Fruit fly (Drosophila melanogaster) whole organism, embryonic: ENCODE measurements around the gene HINT1.
A peak's percentile ranks its signal among the peaks of the same experiment; 100 is the strongest.

ENCODE experiments used
- Adf1 ChIP-seq: fragments of 200-800 bp; sonication (Bioruptor generic); IDR thresholded peaks from 2 replicates; pipeline ENCODE4 v1.3.6; 2022; ENCODE audit warnings: missing biosample characterization, missing genetic modification characterization
- Antp ChIP-seq: fragments of 200-800 bp; sonication (Bioruptor generic); optimal IDR thresholded peaks from 3 replicates; lab custom pipeline; 2016; ENCODE audit warnings: missing biosample characterization, missing genetic modification characterization
- CG10267 ChIP-seq: fragments of 200-800 bp; sonication (Bioruptor generic); optimal IDR thresholded peaks from 2 replicates; lab custom pipeline; 2018; ENCODE audit warnings: missing biosample characterization, mild to moderate bottlenecking, missing genetic modification characterization, moderate library complexity
- CG10431 ChIP-seq: fragments of 200-800 bp; sonication (Bioruptor generic); optimal IDR thresholded peaks from 3 replicates; lab custom pipeline; 2018; ENCODE audit warnings: missing biosample characterization, mild to moderate bottlenecking, missing genetic modification characterization
- CG11696 ChIP-seq: fragments of 200-800 bp; sonication (Bioruptor generic); IDR thresholded peaks from 2 replicates; pipeline ENCODE4 v1.3.6; 2022; ENCODE audit warnings: missing biosample characterization, missing genetic modification characterization
- CG13296 ChIP-seq: fragments of 200-800 bp; sonication (Bioruptor generic); optimal IDR thresholded peaks from 3 replicates; lab custom pipeline; 2018; ENCODE audit warnings: missing biosample characterization, mild to moderate bottlenecking, missing genetic modification characterization
- CG15479 ChIP-seq: fragments of 200-800 bp; sonication (Bioruptor generic); optimal IDR thresholded peaks from 3 replicates; lab custom pipeline; 2019; ENCODE audit warnings: missing biosample characterization, mild to moderate bottlenecking, missing genetic modification characterization, moderate library complexity
- CG15696 ChIP-seq: fragments of 200-800 bp; sonication (Bioruptor generic); optimal IDR thresholded peaks from 2 replicates; lab custom pipeline; 2019; ENCODE audit warnings: missing biosample characterization, mild to moderate bottlenecking, missing genetic modification characterization, moderate library complexity
- CG30403 ChIP-seq: fragments of 200-800 bp; sonication (Bioruptor generic); optimal IDR thresholded peaks from 3 replicates; lab custom pipeline; 2016; ENCODE audit warnings: missing biosample characterization, missing genetic modification characterization
- CG3995 ChIP-seq: fragments of 200-800 bp; sonication (Bioruptor generic); optimal IDR thresholded peaks from 3 replicates; lab custom pipeline; 2016; ENCODE audit warnings: missing biosample characterization, missing genetic modification characterization
- CG42726 ChIP-seq: fragments of 200-800 bp; sonication (Bioruptor generic); IDR thresholded peaks from 2 replicates; pipeline ENCODE4 v1.3.6; 2022; ENCODE audit warnings: missing biosample characterization, missing genetic modification characterization; ENCODE audit not compliant: partially characterized antibody
- CG4730 ChIP-seq: fragments of 200-800 bp; sonication (Bioruptor generic); IDR thresholded peaks from 2 replicates; pipeline ENCODE4 v1.3.6; 2022; ENCODE audit warnings: missing biosample characterization, missing genetic modification characterization
- CG4820 ChIP-seq: fragments of 200-800 bp; sonication (Bioruptor generic); optimal IDR thresholded peaks from 3 replicates; lab custom pipeline; 2016; ENCODE audit warnings: missing biosample characterization, missing genetic modification characterization
- CG6689 ChIP-seq: fragments of 200-800 bp; sonication (Bioruptor generic); IDR thresholded peaks from 2 replicates; pipeline ENCODE4 v1.3.6; 2022; ENCODE audit warnings: missing biosample characterization, missing genetic modification characterization
- CG7928 ChIP-seq: fragments of 200-800 bp; sonication (Bioruptor generic); optimal IDR thresholded peaks from 2 replicates; lab custom pipeline; 2017; ENCODE audit warnings: missing biosample characterization, mild to moderate bottlenecking, missing genetic modification characterization
- CG9437 ChIP-seq: fragments of 200-800 bp; sonication (Bioruptor generic); optimal IDR thresholded peaks from 2 replicates; lab custom pipeline; 2018; ENCODE audit warnings: missing biosample characterization, mild to moderate bottlenecking, missing genetic modification characterization
- CG9932 ChIP-seq: fragments of 200-800 bp; sonication (Bioruptor generic); IDR thresholded peaks from 2 replicates; pipeline ENCODE4 v1.3.6; 2022; ENCODE audit warnings: missing biosample characterization, missing genetic modification characterization
- CHES-1-like ChIP-seq: fragments of 200-800 bp; sonication (Bioruptor generic); optimal IDR thresholded peaks from 2 replicates; lab custom pipeline; 2016; ENCODE audit warnings: missing biosample characterization, missing genetic modification characterization
- Camta ChIP-seq: fragments of 200-800 bp; sonication (Bioruptor generic); optimal IDR thresholded peaks from 2 replicates; lab custom pipeline; 2016; ENCODE audit warnings: missing biosample characterization, missing genetic modification characterization
- Dbx ChIP-seq: fragments of 200-800 bp; sonication (Bioruptor generic); IDR thresholded peaks from 3 replicates; pipeline ENCODE4 v1.3.6; 2022; ENCODE audit warnings: missing biosample characterization, missing genetic modification characterization
- Deaf1 ChIP-seq: fragments of 200-800 bp; optimal IDR thresholded peaks from 3 replicates; lab custom pipeline; 2019; ENCODE audit warnings: missing biosample characterization, mild to moderate bottlenecking, missing genetic modification characterization, moderate library complexity
- Dref ChIP-seq: fragments of 200-800 bp; sonication (Bioruptor generic); IDR thresholded peaks from 2 replicates; pipeline ENCODE4 v1.3.6; 2022; ENCODE audit warnings: missing biosample characterization, missing genetic modification characterization
- Eip74EF ChIP-seq, 2 experiments: fragments of 200-800 bp in 1 of 2; fragments of >200 bp in 1 of 2; sonication (Bioruptor generic) in 1 of 2; optimal IDR thresholded peaks; 2 replicates each; lab custom pipeline; 2017 to 2019; ENCODE audit warnings: missing biosample characterization in 2 of 2, missing genetic modification characterization in 2 of 2, mild to moderate bottlenecking in 1 of 2, moderate library complexity in 1 of 2
- Lhr ChIP-seq: fragments of 200-800 bp; sonication (Bioruptor generic); optimal IDR thresholded peaks from 3 replicates; lab custom pipeline; 2017; ENCODE audit warnings: mild to moderate bottlenecking, missing biosample characterization, missing genetic modification reagents, missing genetic modification characterization
- Meics ChIP-seq: fragments of 200-800 bp; sonication (Bioruptor generic); optimal IDR thresholded peaks from 2 replicates; lab custom pipeline; 2017; ENCODE audit warnings: missing biosample characterization, mild to moderate bottlenecking, missing genetic modification characterization
- NK7.1 ChIP-seq: fragments of 200-800 bp; sonication (Bioruptor generic); optimal IDR thresholded peaks from 3 replicates; lab custom pipeline; 2016; ENCODE audit warnings: missing biosample characterization, missing genetic modification characterization
- Rfx ChIP-seq: fragments of 200-800 bp; sonication (Bioruptor generic); IDR thresholded peaks from 2 replicates; pipeline ENCODE4 v1.3.6; 2022; ENCODE audit warnings: missing biosample characterization, missing genetic modification characterization
- Stat92E ChIP-seq, 3 experiments: fragments of >200 bp in 2 of 3; fragments of 200-800 bp in 1 of 3; sonication (Bioruptor generic) in 1 of 3; optimal IDR thresholded peaks; 2 replicates each; lab custom pipeline; 2017 to 2019; ENCODE audit warnings: missing biosample characterization in 3 of 3, missing genetic modification characterization in 3 of 3, mild to moderate bottlenecking in 1 of 3, moderate library complexity in 1 of 3
- al ChIP-seq: fragments of 200-800 bp; sonication (Bioruptor generic); IDR thresholded peaks from 2 replicates; pipeline ENCODE4 v1.3.6; 2022; ENCODE audit warnings: missing biosample characterization, missing genetic modification characterization
- ato ChIP-seq: fragments of 200-800 bp; sonication (Bioruptor generic); IDR thresholded peaks from 2 replicates; pipeline ENCODE4 v1.3.6; 2022; ENCODE audit warnings: missing biosample characterization, missing genetic modification characterization; ENCODE audit not compliant: partially characterized antibody
- bsh ChIP-seq, 2 experiments: fragments of 200-800 bp; sonication (Bioruptor generic); optimal IDR thresholded peaks; 2 replicates each; lab custom pipeline; 2017 to 2018; ENCODE audit warnings: mild to moderate bottlenecking in 2 of 2, missing biosample characterization in 2 of 2, missing genetic modification characterization in 2 of 2, moderate library complexity in 1 of 2
- chinmo ChIP-seq: fragments of 200-800 bp; sonication (Bioruptor generic); IDR thresholded peaks from 4 replicates; pipeline ENCODE4 v1.3.6; 2022; ENCODE audit warnings: missing biosample characterization, missing genetic modification characterization; ENCODE audit not compliant: partially characterized antibody
- ci ChIP-seq: fragments of 200-800 bp; sonication (Bioruptor generic); IDR thresholded peaks from 3 replicates; pipeline ENCODE4 v1.3.6; 2022; ENCODE audit warnings: missing biosample characterization, missing genetic modification characterization
- dmrt99B ChIP-seq: fragments of 200-800 bp; sonication (Bioruptor generic); optimal IDR thresholded peaks from 2 replicates; lab custom pipeline; 2018; ENCODE audit warnings: missing biosample characterization, mild to moderate bottlenecking, missing genetic modification characterization, moderate library complexity
- dysf ChIP-seq: fragments of 200-800 bp; sonication (Bioruptor generic); IDR thresholded peaks from 3 replicates; pipeline ENCODE4 v1.3.6; 2022; ENCODE audit warnings: missing biosample characterization, missing genetic modification characterization
- exex ChIP-seq: fragments of 200-800 bp; sonication (Bioruptor generic); optimal IDR thresholded peaks from 4 replicates; lab custom pipeline; 2018; ENCODE audit warnings: missing biosample characterization, mild to moderate bottlenecking, missing genetic modification characterization, moderate library complexity
- hbn ChIP-seq: fragments of 200-800 bp; sonication (Bioruptor generic); IDR thresholded peaks from 2 replicates; pipeline ENCODE4 v1.3.6; 2022; ENCODE audit warnings: missing biosample characterization, missing genetic modification characterization; ENCODE audit not compliant: partially characterized antibody
- hkb ChIP-seq, 2 experiments: fragments of 200-800 bp in 1 of 2; fragments of >200 bp in 1 of 2; sonication (Bioruptor generic) in 1 of 2; IDR thresholded peaks in 1 of 2; optimal IDR thresholded peaks in 1 of 2; 2 replicates each; pipeline versions ENCODE4 v1.3.6 to Lab custom; 2017 to 2022; ENCODE audit warnings: missing biosample characterization in 1 of 2, missing genetic modification characterization in 1 of 2
- insv ChIP-seq, 2 experiments: fragments of 200-800 bp; sonication (Bioruptor generic); optimal IDR thresholded peaks; 3 replicates each; lab custom pipeline; 2016 to 2018; ENCODE audit warnings: missing biosample characterization in 2 of 2, missing genetic modification characterization in 2 of 2
- ken ChIP-seq: fragments of 200-800 bp; sonication (Bioruptor generic); IDR thresholded peaks from 3 replicates; pipeline ENCODE4 v1.3.6; 2022; ENCODE audit warnings: missing biosample characterization, missing genetic modification characterization
- lilli ChIP-seq: fragments of 200-800 bp; sonication (Bioruptor generic); optimal IDR thresholded peaks from 3 replicates; lab custom pipeline; 2016; ENCODE audit warnings: missing biosample characterization, missing genetic modification characterization
- row ChIP-seq: fragments of 200-800 bp; sonication (Bioruptor generic); IDR thresholded peaks from 3 replicates; pipeline ENCODE4 v1.3.6; 2022; ENCODE audit warnings: missing biosample characterization, missing genetic modification characterization
- sens ChIP-seq: fragments of 200-800 bp; sonication (Bioruptor generic); peaks from one replicate; lab custom pipeline; 2016; ENCODE audit warnings: missing biosample characterization, missing genetic modification characterization
- sens-2 ChIP-seq: fragments of 200-800 bp; sonication (Bioruptor generic); IDR thresholded peaks from 2 replicates; pipeline ENCODE4 v1.3.6; 2022; ENCODE audit warnings: missing biosample characterization, missing genetic modification characterization
- stwl ChIP-seq: fragments of 200-800 bp; sonication (Bioruptor generic); optimal IDR thresholded peaks from 3 replicates; lab custom pipeline; 2018; ENCODE audit warnings: missing biosample characterization, mild to moderate bottlenecking, missing genetic modification characterization, moderate library complexity
- unc-4 ChIP-seq: fragments of 200-800 bp; sonication (Bioruptor generic); IDR thresholded peaks from 2 replicates; pipeline ENCODE4 v1.3.6; 2022; ENCODE audit warnings: missing biosample characterization, missing genetic modification characterization; ENCODE audit not compliant: partially characterized antibody

The HINT1 gene

dm6 chr2L:2734946-2735345, 35.0 kb upstream of the HINT1 start (continued):
- TF ChIP-seq hkb (optimal IDR thresholded peaks at IDR 0.05; lab: Kevin White, UChicago): no peak
- no peak for TF ChIP-seq hkb (GFP tag; IDR thresholded peaks at IDR 0.05; lab: Robert Waterston, UW)
- peak; percentile 23 for TF ChIP-seq lilli (GFP tag; lab: Kevin White, UChicago)
- no peak for TF ChIP-seq CG10431 (GFP tag; lab: Kevin White, UChicago)
- TF ChIP-seq CG30403 (GFP tag; lab: Kevin White, UChicago): peak; percentile 7
- peak; percentile 12 for TF ChIP-seq CHES-1-like
- TF ChIP-seq Meics (GFP tag; lab: Kevin White, UChicago): peak; percentile 12
- TF ChIP-seq CG11696 (GFP tag; lab: Robert Waterston, UW): no peak
- TF ChIP-seq Rfx (GFP tag; lab: Robert Waterston, UW): peak; percentile 51
- no peak for TF ChIP-seq bsh (GFP tag; optimal IDR thresholded peaks at IDR 0.05; lab: Kevin White, UChicago)
- TF ChIP-seq row (GFP tag; lab: Robert Waterston, UW): 0 out of 3 replicates have a peak, but pooled peaks have one; percentile 43
- TF ChIP-seq CG9932: peak; percentile 59
- TF ChIP-seq CG7928: no peak
- TF ChIP-seq sens (GFP tag; lab: Kevin White, UChicago): no peak
- TF ChIP-seq al (GFP tag; lab: Robert Waterston, UW): peak; percentile 56; the same call in 1 of the 2 replicates

dm6 chr2L:2735539-2735938, 34.4 kb upstream of the HINT1 start:
- TF ChIP-seq Lhr (GFP tag; lab: Kevin White, UChicago): no peak
- TF ChIP-seq row (GFP tag; lab: Robert Waterston, UW): no peak
- no peak for TF ChIP-seq CG13296 (GFP tag; lab: Kevin White, UChicago)
- no peak for TF ChIP-seq CG4730
- TF ChIP-seq ken (GFP tag; lab: Robert Waterston, UW): no peak
- TF ChIP-seq CG9437 (GFP tag; lab: Kevin White, UChicago): no peak
- TF ChIP-seq sens (GFP tag; lab: Kevin White, UChicago): peak; percentile 40
- TF ChIP-seq dysf (GFP tag; lab: Robert Waterston, UW): peak; percentile 11; the same call in 1 of the 3 replicates
- TF ChIP-seq Dbx: 0 out of 3 replicates have a peak, but pooled peaks have one; percentile 6
- peak; percentile 87 for TF ChIP-seq Adf1
- peak; percentile 63; the same call in 1 of the 4 replicates for TF ChIP-seq chinmo
- TF ChIP-seq CG3995: no peak
- TF ChIP-seq CG6689 (GFP tag; lab: Robert Waterston, UW): no peak
- TF ChIP-seq sens-2: no peak
- TF ChIP-seq CG15479 (GFP tag; lab: Kevin White, UChicago): no peak
- no peak for TF ChIP-seq Antp

- no peak for TF ChIP-seq unc-4
- no peak for TF ChIP-seq CG15696 (tag; lab: Kevin White, UChicago)
- no peak for TF ChIP-seq dmrt99B (tag; lab: Kevin White, UChicago)
- TF ChIP-seq Eip74EF (GFP tag; optimal IDR thresholded peaks at IDR 0.05; lab: Kevin White, UChicago): no peak
- TF ChIP-seq, all 482 proteins: peak for 0
Measured at dm6 chr2L:2737561-2737960, 32.4 kb upstream of the HINT1 start.

- TF ChIP-seq Camta (GFP tag; lab: Kevin White, UChicago) (no peak), CG4820 (no peak), ato (GFP tag; lab: Robert Waterston, UW) (no peak), CG10267 (peak; percentile 54), ci (GFP tag; lab: Robert Waterston, UW) (no peak), Stat92E (GFP tag; optimal IDR thresholded peaks at IDR 0.05; lab: Kevin White, UChicago) (no peak), Dref (peak; percentile 28; the same call in 1 of the 2 replicates), lilli (GFP tag; lab: Kevin White, UChicago) (peak; percentile 35), Deaf1 (no peak), exex (tag; lab: Kevin White, UChicago) (no peak), CG42726 (GFP tag; lab: Robert Waterston, UW) (0 out of 2 replicates have a peak, but pooled peaks have one; percentile 32), NK7.1 (GFP tag; lab: Kevin White, UChicago) (no peak), Lhr (GFP tag; lab: Kevin White, UChicago) (peak; percentile 68), stwl (tag; lab: Kevin White, UChicago) (peak; percentile 91), insv (GFP tag; optimal IDR thresholded peaks at IDR 0.05; lab: Kevin White, UChicago) (peak in 1 of 2 experiments; percentile 44), hbn (peak; percentile 40; the same call in 1 of the 2 replicates)
Measured at dm6 chr2L:2739820-2740230, 30.1 kb upstream of the HINT1 start, which contains the start of gene Hrs. Gene Hrs, plus strand, starts transcription at chr2L:2739986.
